Fruit fly (Drosophila melanogaster) whole organism, prepupa: ENCODE data around the gene CG15260.

Experiments used
- Blimp-1 ChIP-seq: fragments of 200-800 bp; sonication (Bioruptor generic); optimal IDR thresholded peaks from 3 replicates; lab custom pipeline; 2017; ENCODE audit warnings: missing biosample characterization, missing genetic modification characterization, mild to moderate bottlenecking, moderate library complexity, missing genetic modification reagents
- CG10669 ChIP-seq: fragments of 200-800 bp; sonication (Bioruptor generic); optimal IDR thresholded peaks from 3 replicates; lab custom pipeline; 2018; ENCODE audit warnings: missing biosample characterization, mild to moderate bottlenecking, missing genetic modification characterization, moderate library complexity
- CG11294 ChIP-seq: fragments of 200-800 bp; sonication (Bioruptor generic); IDR thresholded peaks from 2 replicates; pipeline ENCODE4 v1.3.6; 2022; ENCODE audit warnings: missing biosample characterization, missing genetic modification characterization
- CG11762 ChIP-seq: fragments of 200-800 bp; sonication (Bioruptor generic); optimal IDR thresholded peaks from 3 replicates; lab custom pipeline; 2016; ENCODE audit warnings: missing biosample characterization, missing genetic modification characterization; ENCODE audit not compliant: insufficient read depth
- CG11902 ChIP-seq: fragments of 200-800 bp; sonication (Bioruptor generic); optimal IDR thresholded peaks from 3 replicates; lab custom pipeline; 2016; ENCODE audit warnings: missing biosample characterization, missing genetic modification characterization
- CG15336 ChIP-seq: fragments of 200-800 bp; sonication (Bioruptor generic); IDR thresholded peaks from 2 replicates; pipeline ENCODE4 v1.3.6; 2022; ENCODE audit warnings: missing biosample characterization, missing genetic modification characterization
- CG1621 ChIP-seq: fragments of 200-800 bp; sonication (Bioruptor generic); optimal IDR thresholded peaks from 3 replicates; lab custom pipeline; 2018; ENCODE audit warnings: missing biosample characterization, mild to moderate bottlenecking, missing genetic modification characterization
- CG3032 ChIP-seq: fragments of 200-800 bp; optimal IDR thresholded peaks from 2 replicates; lab custom pipeline; 2019; ENCODE audit warnings: missing biosample characterization, mild to moderate bottlenecking, missing genetic modification characterization, moderate library complexity
- CG32006 ChIP-seq: fragments of 200-800 bp; sonication (Bioruptor generic); optimal IDR thresholded peaks from 3 replicates; lab custom pipeline; 2017; ENCODE audit warnings: missing biosample characterization, mild to moderate bottlenecking, missing genetic modification characterization
- CG34406 ChIP-seq: fragments of 200-800 bp; sonication (Bioruptor generic); optimal IDR thresholded peaks from 3 replicates; lab custom pipeline; 2016; ENCODE audit warnings: missing biosample characterization, missing genetic modification characterization
- CG3919 ChIP-seq: fragments of 200-800 bp; sonication (Bioruptor generic); optimal IDR thresholded peaks from 3 replicates; lab custom pipeline; 2016; ENCODE audit warnings: missing biosample characterization, missing genetic modification characterization
- CG6163 ChIP-seq: fragments of 200-800 bp; sonication (Bioruptor generic); IDR thresholded peaks from 3 replicates; pipeline ENCODE4 v1.3.6; 2022; ENCODE audit warnings: missing biosample characterization, missing genetic modification characterization
- CG6276 ChIP-seq: fragments of 200-800 bp; sonication (Bioruptor generic); optimal IDR thresholded peaks from 2 replicates; lab custom pipeline; 2017; ENCODE audit warnings: missing biosample characterization, mild to moderate bottlenecking, missing genetic modification characterization
- CG6792 ChIP-seq: fragments of 200-800 bp; sonication (Bioruptor generic); optimal IDR thresholded peaks from 3 replicates; lab custom pipeline; 2016; ENCODE audit warnings: missing biosample characterization, missing genetic modification characterization
- CG6854 ChIP-seq: fragments of 200-800 bp; sonication (Bioruptor generic); optimal IDR thresholded peaks from 2 replicates; lab custom pipeline; 2017; ENCODE audit warnings: missing biosample characterization, mild to moderate bottlenecking, missing genetic modification characterization
- CG8119 ChIP-seq: fragments of 200-800 bp; sonication (Bioruptor generic); IDR thresholded peaks from 3 replicates; pipeline ENCODE4 v1.3.6; 2022; ENCODE audit warnings: missing biosample characterization, missing genetic modification characterization
- CG8319 ChIP-seq: fragments of 200-800 bp; sonication (Bioruptor generic); optimal IDR thresholded peaks from 3 replicates; lab custom pipeline; 2016; ENCODE audit warnings: missing biosample characterization, missing genetic modification characterization
- CG8632 ChIP-seq: fragments of 200-800 bp; sonication (Bioruptor generic); optimal IDR thresholded peaks from 3 replicates; lab custom pipeline; 2016; ENCODE audit warnings: missing biosample characterization, missing genetic modification characterization
- CG9139 ChIP-seq: fragments of 200-800 bp; sonication (Bioruptor generic); optimal IDR thresholded peaks from 3 replicates; lab custom pipeline; 2017; ENCODE audit warnings: missing biosample characterization, mild to moderate bottlenecking, missing genetic modification characterization
- Eip75B ChIP-seq: fragments of 200-800 bp; sonication (Bioruptor generic); optimal IDR thresholded peaks from 3 replicates; lab custom pipeline; 2016; ENCODE audit warnings: missing biosample characterization, missing genetic modification characterization
- Eip93F ChIP-seq: fragments of 200-800 bp; sonication (Bioruptor generic); optimal IDR thresholded peaks from 2 replicates; lab custom pipeline; 2016; ENCODE audit warnings: missing biosample characterization, mild to moderate bottlenecking, missing genetic modification characterization
- Ets96B ChIP-seq: fragments of 200-800 bp; optimal IDR thresholded peaks from 2 replicates; lab custom pipeline; 2019; ENCODE audit warnings: missing biosample characterization, mild to moderate bottlenecking, missing genetic modification characterization, moderate library complexity
- Gug ChIP-seq: fragments of 200-800 bp; sonication (Bioruptor generic); IDR thresholded peaks from 2 replicates; pipeline ENCODE4 v1.3.6; 2022; ENCODE audit warnings: missing biosample characterization, missing genetic modification characterization
- Hr4 ChIP-seq: fragments of 200-800 bp; sonication (Bioruptor generic); optimal IDR thresholded peaks from 3 replicates; lab custom pipeline; 2016; ENCODE audit warnings: missing biosample characterization, missing genetic modification characterization
- Lpt ChIP-seq: fragments of 200-800 bp; sonication (Bioruptor generic); optimal IDR thresholded peaks from 3 replicates; lab custom pipeline; 2016; ENCODE audit warnings: missing biosample characterization, missing genetic modification characterization
- Met ChIP-seq: fragments of 200-800 bp; sonication (Bioruptor generic); optimal IDR thresholded peaks from 3 replicates; lab custom pipeline; 2016; ENCODE audit warnings: missing biosample characterization, missing genetic modification characterization
- OdsH ChIP-seq: fragments of 200-800 bp; sonication (Bioruptor generic); optimal IDR thresholded peaks from 3 replicates; lab custom pipeline; 2016; ENCODE audit warnings: missing biosample characterization, missing genetic modification characterization
- Smox ChIP-seq: fragments of 200-800 bp; sonication (Bioruptor generic); optimal IDR thresholded peaks from 3 replicates; lab custom pipeline; 2016; ENCODE audit warnings: missing biosample characterization, missing genetic modification characterization
- Sox102F ChIP-seq: fragments of 200-800 bp; sonication (Bioruptor generic); optimal IDR thresholded peaks from 2 replicates; lab custom pipeline; 2016; ENCODE audit warnings: missing biosample characterization, mild to moderate bottlenecking, missing genetic modification characterization
- Sox14 ChIP-seq: fragments of 200-800 bp; sonication (Bioruptor generic); optimal IDR thresholded peaks from 3 replicates; lab custom pipeline; 2016; ENCODE audit warnings: missing biosample characterization, missing genetic modification characterization
- achi ChIP-seq: fragments of 200-800 bp; sonication (Bioruptor generic); optimal IDR thresholded peaks from 3 replicates; lab custom pipeline; 2016; ENCODE audit warnings: missing biosample characterization, missing genetic modification characterization
- acj6 ChIP-seq: fragments of 200-800 bp; sonication (Bioruptor generic); optimal IDR thresholded peaks from 3 replicates; lab custom pipeline; 2016; ENCODE audit warnings: missing biosample characterization, missing genetic modification characterization
- cyc ChIP-seq: fragments of 200-800 bp; sonication (Bioruptor generic); optimal IDR thresholded peaks from 3 replicates; lab custom pipeline; 2016; ENCODE audit warnings: missing biosample characterization, missing genetic modification characterization
- dac ChIP-seq: fragments of 200-800 bp; sonication (Bioruptor generic); optimal IDR thresholded peaks from 2 replicates; lab custom pipeline; 2017; ENCODE audit warnings: missing biosample characterization, mild to moderate bottlenecking, missing genetic modification characterization
- dsx ChIP-seq: fragments of 200-800 bp; optimal IDR thresholded peaks from 3 replicates; lab custom pipeline; 2019; ENCODE audit warnings: missing biosample characterization, mild to moderate bottlenecking, missing genetic modification characterization, moderate library complexity; ENCODE audit not compliant: poor library complexity, severe bottlenecking
- eg ChIP-seq: fragments of 200-800 bp; sonication (Bioruptor generic); IDR thresholded peaks from 3 replicates; pipeline ENCODE4 v1.3.6; 2022; ENCODE audit warnings: missing biosample characterization, missing genetic modification characterization
- esn ChIP-seq: fragments of 200-800 bp; sonication (Bioruptor generic); optimal IDR thresholded peaks from 2 replicates; lab custom pipeline; 2016; ENCODE audit warnings: missing biosample characterization, mild to moderate bottlenecking, missing genetic modification characterization, moderate library complexity
- fd85E ChIP-seq: fragments of 200-800 bp; sonication (Bioruptor generic); optimal IDR thresholded peaks from 3 replicates; lab custom pipeline; 2016; ENCODE audit warnings: missing biosample characterization, missing genetic modification characterization
- fkh ChIP-seq: fragments of 200-800 bp; sonication (Bioruptor generic); optimal IDR thresholded peaks from 3 replicates; lab custom pipeline; 2017; ENCODE audit warnings: missing biosample characterization, mild to moderate bottlenecking, missing genetic modification characterization, moderate library complexity
- pdm3 ChIP-seq: fragments of 200-800 bp; sonication (Bioruptor generic); optimal IDR thresholded peaks from 3 replicates; lab custom pipeline; 2016; ENCODE audit warnings: missing biosample characterization, missing genetic modification characterization
- salr ChIP-seq, 2 experiments: fragments of 200-800 bp; sonication (Bioruptor generic); optimal IDR thresholded peaks; 3 replicates each; lab custom pipeline; 2016 to 2018; ENCODE audit warnings: missing biosample characterization in 2 of 2, missing genetic modification characterization in 2 of 2, mild to moderate bottlenecking in 1 of 2
- ss ChIP-seq, 2 experiments: fragments of 200-800 bp; sonication (Bioruptor generic); optimal IDR thresholded peaks; 2 replicates in 1 of 2; 3 replicates in 1 of 2; lab custom pipeline; 2017 to 2018; ENCODE audit warnings: mild to moderate bottlenecking in 2 of 2, missing biosample characterization in 2 of 2, missing genetic modification characterization in 2 of 2, moderate library complexity in 1 of 2
- svp ChIP-seq: fragments of 200-800 bp; sonication (Bioruptor generic); peaks from one replicate; lab custom pipeline; 2016; ENCODE audit warnings: missing biosample characterization, missing genetic modification characterization
- topi ChIP-seq: fragments of 200-800 bp; sonication (Bioruptor generic); optimal IDR thresholded peaks from 3 replicates; lab custom pipeline; 2016; ENCODE audit warnings: missing biosample characterization, missing genetic modification characterization
- vri ChIP-seq: fragments of 200-800 bp; sonication (Bioruptor generic); optimal IDR thresholded peaks from 3 replicates; lab custom pipeline; 2016; ENCODE audit warnings: missing biosample characterization, mild to moderate bottlenecking, missing genetic modification characterization

Gene CG15260

dm6 chr2L:15273521-15274123 lies 18.4 kb downstream of the CG15260 start (continued):
- TF ChIP-seq CG3919 (peak; percentile 44), CG6792 (no peak), achi (GFP tag; lab: Kevin White, UChicago) (peak; percentile 35), CG6854 (GFP tag; lab: Kevin White, UChicago) (no peak), Gug (GFP tag; lab: Robert Waterston, UW) (no peak), Eip75B (GFP tag; lab: Kevin White, UChicago) (peak; percentile 5), Blimp-1 (GFP tag; lab: Kevin White, UChicago) (no peak), CG34406 (GFP tag; lab: Kevin White, UChicago) (no peak), CG9139 (GFP tag; lab: Kevin White, UChicago) (no peak), CG6163 (GFP tag; lab: Robert Waterston, UW) (peak; percentile 34; the same call in 1 of the 3 replicates), eg (GFP tag; lab: Robert Waterston, UW) (0 out of 3 replicates have a peak, but pooled peaks have one; percentile 29), topi (GFP tag; lab: Kevin White, UChicago) (peak; percentile 30), OdsH (peak; percentile 1), CG8632 (GFP tag; lab: Kevin White, UChicago) (no peak), svp (GFP tag; lab: Kevin White, UChicago) (peak; percentile 78), dac (GFP tag; lab: Kevin White, UChicago) (no peak), cyc (peak; percentile 17), CG11902 (GFP tag; lab: Kevin White, UChicago) (no peak), Ets96B (peak; percentile 14), CG1621 (tag; lab: Kevin White, UChicago) (no peak), salr (GFP tag; optimal IDR thresholded peaks at IDR 0.05; lab: Kevin White, UChicago) (no peak), CG32006 (GFP tag; lab: Kevin White, UChicago) (peak; percentile 35), Met (peak; percentile 8), Eip93F (no peak), CG15336 (no peak), Sox102F (GFP tag; lab: Kevin White, UChicago) (peak; percentile 1), ss (GFP tag; optimal IDR thresholded peaks at IDR 0.05; lab: Kevin White, UChicago) (no peak), Smox (GFP tag; lab: Kevin White, UChicago) (no peak), CG3032 (tag; lab: Kevin White, UChicago) (peak; percentile 32)
- TF ChIP-seq, all 60 proteins: peak for 25

dm6 chr2L:15271757-15272589 lies 20.1 kb downstream of the CG15260 start, which contains the start of gene Cul3:
TSS of gene Cul3 (minus strand) at chr2L:15272024.
- TF ChIP-seq CG11294 (GFP tag; lab: Robert Waterston, UW) (no peak), Met (no peak), CG34406 (GFP tag; lab: Kevin White, UChicago) (no peak), CG6792 (no peak), Hr4 (GFP tag; lab: Kevin White, UChicago) (no peak), achi (GFP tag; lab: Kevin White, UChicago) (no peak), Gug (GFP tag; lab: Robert Waterston, UW) (no peak), Lpt (GFP tag; lab: Kevin White, UChicago) (no peak), CG6163 (GFP tag; lab: Robert Waterston, UW) (no peak), fkh (GFP tag; lab: Kevin White, UChicago) (peak; percentile 9), CG6854 (GFP tag; lab: Kevin White, UChicago) (no peak), CG32006 (GFP tag; lab: Kevin White, UChicago) (peak; percentile 29), CG3919 (no peak), vri (no peak), salr (GFP tag; optimal IDR thresholded peaks at IDR 0.05; lab: Kevin White, UChicago) (peak in 1 of 2 experiments; percentile 39), Sox14 (peak; percentile 6), CG8632 (GFP tag; lab: Kevin White, UChicago) (no peak), Eip93F (no peak), Smox (GFP tag; lab: Kevin White, UChicago) (no peak), CG8119 (GFP tag; lab: Robert Waterston, UW) (no peak), CG11762 (no peak), pdm3 (GFP tag; lab: Kevin White, UChicago) (no peak), acj6 (GFP tag; lab: Kevin White, UChicago) (peak; percentile 6), OdsH (peak; percentile 3), dsx (GFP tag; lab: Kevin White, UChicago) (no peak), CG8319 (GFP tag; lab: Kevin White, UChicago) (no peak), esn (GFP tag; lab: Kevin White, UChicago) (peak; percentile 17), fd85E (GFP tag; lab: Kevin White, UChicago) (no peak), CG15336 (no peak), CG9139 (GFP tag; lab: Kevin White, UChicago) (no peak), CG6276 (GFP tag; lab: Kevin White, UChicago) (no peak), CG3032 (tag; lab: Kevin White, UChicago) (peak; percentile 46), CG10669 (GFP tag; lab: Kevin White, UChicago) (no peak)
